Worm (Caenorhabditis elegans) whole organism, mixed stage, embryonic: ENCODE measurements around the gene F56C9.10.

Experiments used
- bed-3 ChIP-seq: fragments of 200-800 bp; sonication (Bioruptor generic); optimal IDR thresholded peaks from 3 replicates; lab custom pipeline; 2018; ENCODE audit warnings: mild to moderate bottlenecking, missing genetic modification characterization, moderate library complexity, missing compliant biosample characterization
- ceh-83 ChIP-seq: fragments of 200-800 bp; sonication (Bioruptor generic); optimal IDR thresholded peaks from 2 replicates; lab custom pipeline; 2018; ENCODE audit warnings: mild to moderate bottlenecking, missing genetic modification characterization, missing compliant biosample characterization
- ces-1 ChIP-seq: fragments of 150-350 bp; optimal IDR thresholded peaks from 2 replicates; lab custom pipeline; 2014; ENCODE audit warnings: missing biosample characterization, missing genetic modification reagents, missing genetic modification characterization
- drap-1 ChIP-seq: fragments of 200-800 bp; sonication (Bioruptor generic); optimal IDR thresholded peaks from 3 replicates; lab custom pipeline; 2018; ENCODE audit warnings: mild to moderate bottlenecking, missing genetic modification characterization, missing compliant biosample characterization
- elt-1 ChIP-seq: sonication (generic microtip); optimal IDR thresholded peaks from 2 replicates; lab custom pipeline; 2017; ENCODE audit warnings: missing genetic modification characterization, mild to moderate bottlenecking, missing compliant biosample characterization, antibody characterized with exemption, moderate library complexity, borderline replicate concordance; ENCODE audit not compliant: insufficient read depth
- elt-3 ChIP-seq: fragments of 150-350 bp; optimal IDR thresholded peaks from 2 replicates; lab custom pipeline; 2014; ENCODE audit warnings: missing biosample characterization, missing genetic modification characterization
- lin-13 ChIP-seq: fragments of 150-350 bp; optimal IDR thresholded peaks from 2 replicates; lab custom pipeline; 2014; ENCODE audit warnings: missing biosample characterization, missing genetic modification characterization
- mep-1 ChIP-seq: fragments of 150-350 bp; optimal IDR thresholded peaks from 2 replicates; lab custom pipeline; 2017; ENCODE audit warnings: missing biosample characterization, missing genetic modification reagents, missing genetic modification characterization, inconsistent platforms
- nhr-2 ChIP-seq: fragments of 150-350 bp; optimal IDR thresholded peaks from 2 replicates; lab custom pipeline; 2014; ENCODE audit warnings: missing biosample characterization, missing genetic modification characterization
- nhr-237 ChIP-seq: fragments of 150-350 bp; optimal IDR thresholded peaks from 2 replicates; lab custom pipeline; 2014; ENCODE audit warnings: missing biosample characterization, missing genetic modification characterization
- snpc-4 ChIP-seq: fragments of 150-350 bp; optimal IDR thresholded peaks from 2 replicates; lab custom pipeline; 2014; ENCODE audit warnings: missing biosample characterization, missing genetic modification characterization
- unc-120 ChIP-seq: sonication (generic microtip); optimal IDR thresholded peaks from 2 replicates; lab custom pipeline; 2017; ENCODE audit warnings: missing genetic modification characterization, missing compliant biosample characterization; ENCODE audit not compliant: poor library complexity, severe bottlenecking
- unc-62 ChIP-seq: fragments of 150-350 bp; optimal IDR thresholded peaks from 2 replicates; lab custom pipeline; 2014; ENCODE audit warnings: missing biosample characterization, missing genetic modification reagents, missing genetic modification characterization
- ztf-11 ChIP-seq: fragments of 150-350 bp; optimal IDR thresholded peaks from 2 replicates; lab custom pipeline; 2014; ENCODE audit warnings: missing biosample characterization, missing genetic modification characterization

DNA sequence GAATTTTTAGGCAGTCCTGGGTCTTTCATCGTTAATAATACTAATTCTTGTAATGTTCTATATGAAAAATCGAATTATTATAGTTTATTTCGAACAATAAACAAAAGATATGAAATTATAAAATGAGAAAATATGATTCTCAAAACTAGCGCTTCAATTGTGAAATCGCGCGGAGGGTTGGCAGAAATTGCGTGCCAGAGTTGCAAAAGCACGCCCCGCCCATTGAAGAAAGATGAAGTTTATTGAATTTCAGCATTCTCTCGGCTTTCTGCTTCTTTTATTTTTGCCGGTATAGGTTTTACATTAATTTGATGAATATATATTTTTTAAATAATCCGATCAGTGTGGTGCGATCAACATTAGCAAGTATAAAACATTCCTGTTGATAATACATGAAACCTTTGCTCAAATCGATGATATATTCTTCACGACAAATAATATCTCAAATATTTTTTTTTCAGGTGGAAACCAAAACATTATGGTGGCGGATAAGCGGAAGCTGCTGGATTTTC lies 24.0 kb upstream of the F56C9.10 start, which contains the start of the genes eco-1 and hmgr-1:
- TF ChIP-seq elt-3, result no peak
- TF ChIP-seq ceh-83 (GFP tag; lab: Kevin White, UChicago), result no peak
- peak; percentile 45 for TF ChIP-seq ces-1 (GFP tag; lab: Kevin White, UChicago)
- TF ChIP-seq drap-1, result no peak
- no peak for TF ChIP-seq snpc-4
- TF ChIP-seq unc-120, result no peak
- no peak for TF ChIP-seq ztf-11 (tag; lab: Kevin White, UChicago)
- no peak for TF ChIP-seq lin-13
- TF ChIP-seq nhr-237 (tag; lab: Kevin White, UChicago), result no peak
- TF ChIP-seq unc-62 (GFP tag; lab: Kevin White, UChicago), result no peak
- TF ChIP-seq nhr-2 (tag; lab: Kevin White, UChicago), result no peak
- TF ChIP-seq elt-1, result no peak
- peak; percentile 44 for TF ChIP-seq mep-1
- TF ChIP-seq bed-3 (GFP tag; lab: Kevin White, UChicago), result no peak
